Fruit fly (Drosophila melanogaster) whole organism: ENCODE results near the gene cni.

ENCODE experiments used
- CG8478 ChIP-seq: fragments of >200 bp; optimal IDR thresholded peaks from 2 replicates; lab custom pipeline; 2018; ENCODE audit warnings: inconsistent platforms
- EcR ChIP-seq, 2 experiments: fragments of >200 bp; optimal IDR thresholded peaks; 2 replicates each; lab custom pipeline; 2017; ENCODE audit warnings: missing biosample characterization in 2 of 2, missing genetic modification characterization in 2 of 2, missing genetic modification reagents in 2 of 2
- pan ChIP-seq: fragments of >200 bp; optimal IDR thresholded peaks from 2 replicates; lab custom pipeline; 2017
- psq ChIP-seq: fragments of >200 bp; optimal IDR thresholded peaks from 2 replicates; lab custom pipeline; 2017
- usp ChIP-seq: fragments of >200 bp; optimal IDR thresholded peaks from 2 replicates; lab custom pipeline; 2017; ENCODE audit warnings: missing biosample characterization, missing genetic modification characterization, mixed read lengths

DNA sequence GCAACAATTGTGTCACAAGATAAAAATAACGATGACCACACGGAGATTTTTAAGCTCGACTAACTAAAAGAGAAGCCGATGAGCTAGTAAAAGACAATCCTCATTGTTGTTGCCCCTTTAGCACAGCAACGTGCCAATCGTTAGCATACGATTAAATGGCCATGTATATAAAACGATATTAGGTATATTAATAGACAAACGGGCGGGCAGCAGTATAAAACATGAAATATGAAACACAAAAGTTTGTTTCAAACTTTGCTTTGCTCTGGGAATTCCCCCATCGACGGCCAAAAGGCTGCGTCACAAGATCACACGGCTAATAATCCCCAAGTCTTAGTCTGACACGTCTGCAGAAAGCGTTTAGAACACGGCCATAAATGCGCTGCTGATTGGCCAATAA is 5.9 kb upstream of the cni start:
- TF ChIP-seq usp (GFP tag; lab: Kevin White, UChicago) (no peak), CG8478 (lab: Kevin White, UChicago) (no peak), EcR (GFP tag; optimal IDR thresholded peaks at IDR 0.05; lab: Kevin White, UChicago) (no peak), psq (lab: Kevin White, UChicago) (no peak), pan (lab: Kevin White, UChicago) (no peak)
